Worm (Caenorhabditis elegans): Measurements from ENCODE around the gene npr-38.

- TF ChIP-seq elt-3 (tag; optimal IDR thresholded peaks at IDR 0.05) (no peak), nhr-237 (tag; optimal IDR thresholded peaks at IDR 0.05) (no peak), nhr-76 (tag; optimal IDR thresholded peaks at IDR 0.05) (no peak), lin-13 (tag; optimal IDR thresholded peaks at IDR 0.05) (no peak), elt-1 (tag; optimal IDR thresholded peaks at IDR 0.05; ENCODE audit: borderline replicate concordance, insufficient read depth) (no peak), unc-62 (GFP tag; optimal IDR thresholded peaks at IDR 0.05) (no peak), snpc-4 (tag; optimal IDR thresholded peaks at IDR 0.05) (no peak), ceh-39 (tag; optimal IDR thresholded peaks at IDR 0.05) (no peak), M03D4.4 (tag; optimal IDR thresholded peaks at IDR 0.05) (no peak), ces-1 (GFP tag; optimal IDR thresholded peaks at IDR 0.05) (no peak), pha-4 (tag; optimal IDR thresholded peaks at IDR 0.05) (no peak), nhr-28 (tag; optimal IDR thresholded peaks at IDR 0.05) (no peak), zip-8 (tag; optimal IDR thresholded peaks at IDR 0.05) (no peak)
Observed at ce11 chrX:6276701-6277100, 34.8 kb upstream of the npr-38 start.
